Worm (Caenorhabditis elegans): ENCODE results near the gene C44C11.6.

The C44C11.6 gene

DNA sequence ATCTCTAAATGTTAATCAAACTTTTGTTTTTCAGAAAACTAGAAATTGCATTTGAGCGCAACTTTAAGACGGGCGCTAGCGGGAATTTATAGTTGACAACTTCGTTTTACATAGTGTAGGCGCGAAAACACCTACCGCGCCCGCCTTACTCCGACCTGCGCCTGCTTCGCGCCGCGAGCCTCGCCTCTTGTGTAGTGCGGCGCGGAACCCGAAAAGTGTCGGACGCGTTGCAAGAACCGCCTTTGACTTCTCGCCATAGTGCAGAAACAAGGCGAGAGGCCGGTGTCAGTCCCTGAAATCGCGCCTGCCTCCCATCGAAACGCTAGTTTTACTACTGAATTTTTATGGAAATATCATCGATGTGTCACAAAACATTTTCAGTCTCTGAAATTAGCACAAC is 41.2 kb downstream of the C44C11.6 start:
- no peak for TF ChIP-seq unc-62 (GFP tag; optimal IDR thresholded peaks at IDR 0.05)

DNA sequence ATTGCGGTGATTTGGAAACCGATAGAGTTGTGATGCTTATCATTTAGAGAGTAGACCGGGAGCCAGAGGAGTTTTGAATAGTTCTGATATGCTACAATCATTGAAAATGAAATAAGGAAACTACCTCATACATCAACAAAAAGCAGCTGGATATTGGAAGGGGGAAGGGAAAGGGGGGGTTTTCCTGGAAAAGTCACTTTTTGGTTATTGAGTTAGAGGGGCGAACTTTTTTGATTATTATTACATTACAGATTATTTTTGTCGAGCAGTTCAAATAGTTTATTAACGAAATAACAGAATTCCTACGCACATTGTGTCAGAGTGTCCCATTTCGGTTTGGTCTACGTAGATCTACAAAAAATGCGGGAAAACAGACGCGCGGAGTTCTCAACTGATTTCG is 42.2 kb downstream of the C44C11.6 start, which contains the start of gene sre-42:
sre-42 (minus strand) TSS at position 101 of the 400 bp plus-strand sequence.
- no peak for TF ChIP-seq unc-62 (GFP tag; optimal IDR thresholded peaks at IDR 0.05)

DNA sequence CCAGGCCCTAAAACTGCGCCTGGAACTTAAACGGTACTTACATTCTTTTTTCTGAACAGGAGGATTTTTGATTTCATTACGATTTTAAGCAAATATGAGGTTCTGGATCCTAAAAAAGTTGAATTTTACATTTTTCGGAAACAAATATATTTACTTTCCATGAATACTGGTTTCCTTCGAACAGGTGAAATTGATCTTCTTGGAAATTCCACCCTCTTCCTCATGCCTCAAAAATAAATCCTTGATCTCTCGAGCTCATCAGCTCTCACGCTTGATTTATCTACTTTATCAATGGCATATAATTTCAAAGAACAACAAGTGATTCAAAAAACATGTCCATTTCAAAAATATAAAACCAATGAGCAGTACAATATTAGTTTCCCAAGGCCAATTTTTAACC is 42.9 kb downstream of the C44C11.6 start:
- TF ChIP-seq unc-62 (GFP tag; optimal IDR thresholded peaks at IDR 0.05), result no peak

DNA sequence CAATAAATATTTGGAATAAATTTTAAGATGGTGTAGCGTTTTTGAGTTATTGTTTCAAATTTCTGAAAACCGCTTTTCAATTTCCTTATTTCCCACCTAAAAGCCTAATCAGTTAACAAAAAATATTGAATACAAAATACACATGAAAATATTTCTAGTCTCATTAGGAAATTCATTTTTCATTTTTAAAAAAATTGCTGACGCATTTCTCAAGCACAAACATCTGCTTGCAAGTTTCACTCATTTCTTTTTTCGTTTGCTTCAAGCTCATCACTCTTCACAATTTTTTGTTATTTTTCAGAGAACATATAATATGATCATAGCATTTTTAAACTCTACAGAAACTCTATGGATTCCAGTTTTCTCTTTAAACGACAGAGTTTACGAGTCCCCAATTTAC is 43.4 kb downstream of the C44C11.6 start, which contains the start of gene sre-41:
sre-41 (plus strand) TSS at position 301 of the 400 bp plus-strand sequence.
- TF ChIP-seq unc-62 (GFP tag; optimal IDR thresholded peaks at IDR 0.05), result no peak

DNA sequence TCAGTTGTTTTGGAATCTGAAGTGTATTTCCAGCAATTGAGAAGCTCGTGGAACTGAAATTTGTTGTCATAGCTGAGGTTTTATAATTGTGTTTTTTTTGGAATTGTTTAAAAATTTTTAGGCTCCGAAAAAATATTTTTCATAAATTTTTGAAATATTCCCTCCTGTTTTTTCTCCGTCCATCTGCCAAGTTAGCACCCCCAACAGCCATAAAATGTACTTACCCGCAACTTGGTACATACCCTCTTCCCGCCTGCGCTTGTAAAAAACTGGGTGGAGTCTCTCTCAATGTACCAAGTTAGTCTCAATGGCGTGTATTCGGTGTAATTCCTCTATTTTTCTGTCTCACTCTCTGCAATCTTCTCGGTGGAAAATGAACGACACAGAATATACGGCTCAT is 45.2 kb downstream of the C44C11.6 start, which contains the start of gene Y57A10B.6:
Y57A10B.6 (plus strand) TSS at position 301 of the 400 bp plus-strand sequence.
- TF ChIP-seq unc-62 (GFP tag; optimal IDR thresholded peaks at IDR 0.05), result no peak

DNA sequence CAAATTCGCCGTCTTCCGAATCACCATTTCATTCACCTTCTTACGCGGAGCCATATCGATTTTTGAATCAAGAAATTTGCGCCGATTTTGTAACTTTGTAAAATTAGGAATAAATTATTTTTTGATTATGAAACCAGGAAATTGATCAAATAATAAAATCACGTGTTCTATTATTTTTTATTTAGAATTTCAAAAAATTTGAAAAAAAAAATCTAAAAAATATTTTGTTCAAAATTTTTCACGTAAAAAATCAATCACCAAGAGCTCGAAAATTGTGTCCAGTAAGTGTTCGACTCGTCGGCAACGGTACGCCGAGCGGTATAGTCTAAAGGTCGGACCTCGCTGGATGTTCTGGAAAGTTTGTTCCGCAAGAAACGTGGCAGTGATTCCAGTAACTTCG is 49.1 kb downstream of the C44C11.6 start, which contains the start of gene Y57A10B.7:
Y57A10B.7 (minus strand) TSS at position 101 of the 400 bp plus-strand sequence.
- TF ChIP-seq unc-62 (GFP tag; optimal IDR thresholded peaks at IDR 0.05), result no peak

DNA sequence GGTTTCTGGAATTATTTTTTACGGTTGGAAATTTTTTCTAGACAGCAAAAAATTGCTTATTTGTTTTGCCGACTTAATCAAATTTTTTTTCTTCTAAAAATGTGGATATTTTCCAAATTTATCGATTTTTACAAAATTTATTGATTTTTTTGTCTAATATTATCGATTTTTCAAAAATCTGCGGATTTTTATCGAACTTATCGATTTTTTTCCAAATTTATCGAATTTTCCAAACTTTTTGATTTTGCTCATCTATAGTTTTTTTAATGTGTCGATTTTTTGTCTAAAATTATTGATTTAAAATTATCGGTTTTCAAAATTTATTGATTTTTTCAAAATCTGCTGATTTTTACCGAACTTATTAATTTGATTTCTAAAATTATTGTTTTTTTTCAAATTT is 49.5 kb downstream of the C44C11.6 start:
- no peak for TF ChIP-seq unc-62 (GFP tag; optimal IDR thresholded peaks at IDR 0.05)

Measured in whole organism, dauer.